Fruit fly (Drosophila melanogaster) whole organism, adult: ENCODE results near the gene ATP7.
A peak's percentile ranks its signal among the peaks of the same experiment; 100 is the strongest.

ENCODE experiments used
- CG12768 ChIP-seq: fragments of 200-800 bp; sonication (Bioruptor generic); optimal IDR thresholded peaks from 2 replicates; lab custom pipeline; 2017; ENCODE audit warnings: missing biosample characterization, missing genetic modification characterization, mild to moderate bottlenecking, moderate library complexity, missing genetic modification reagents
- CG33017 ChIP-seq: fragments of 200-800 bp; sonication (Bioruptor generic); optimal IDR thresholded peaks from 2 replicates; lab custom pipeline; 2018; ENCODE audit warnings: missing biosample characterization, mild to moderate bottlenecking, missing genetic modification characterization, moderate library complexity

DNA sequence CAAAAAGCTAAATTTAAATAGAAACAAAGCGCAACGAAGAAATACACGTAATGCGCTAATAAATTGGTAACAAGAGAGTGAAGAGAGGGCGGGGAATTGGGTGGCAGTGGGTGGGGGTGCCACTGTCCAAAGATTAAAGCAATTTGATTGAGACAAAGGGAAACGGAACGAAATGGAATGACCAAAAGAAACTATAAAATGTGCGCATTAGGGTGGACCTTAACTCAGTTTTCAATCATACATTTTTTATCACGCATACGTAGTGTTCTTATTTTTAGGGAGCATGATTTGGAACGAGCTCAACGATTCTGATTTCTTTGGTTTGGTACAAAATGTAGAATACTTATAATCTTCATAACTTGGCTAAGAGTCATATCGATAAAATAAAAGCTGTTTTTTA, 32.9 kb upstream of the ATP7 start:
- TF ChIP-seq CG33017 (tag; lab: Kevin White, UChicago), result no peak
- peak; percentile 61 for TF ChIP-seq CG12768 (GFP tag; lab: Kevin White, UChicago)
